Worm (Caenorhabditis elegans): ENCODE results near the gene srbc-43.

DNA sequence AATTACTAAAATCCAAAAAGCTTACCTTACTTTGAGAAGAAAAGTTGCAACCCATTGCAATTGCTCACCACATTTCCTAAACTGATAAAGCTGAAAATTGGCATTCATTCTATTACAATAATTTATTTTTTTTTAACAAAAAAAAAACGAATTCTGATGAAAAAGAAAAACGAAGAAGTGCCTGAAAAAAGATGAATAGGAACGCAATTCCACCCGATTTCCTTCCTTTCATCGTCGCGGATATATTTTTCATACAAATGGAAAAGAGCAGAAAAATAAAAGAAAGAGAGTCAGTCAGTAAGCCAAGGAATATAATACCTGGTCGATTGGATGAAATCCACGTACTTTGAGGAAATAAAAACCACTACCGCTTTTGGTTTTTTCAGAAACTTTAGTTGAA, 35.5 kb downstream of the srbc-43 start, which contains the start of gene gpa-13:
- TF ChIP-seq sea-1 (GFP tag; conservative IDR thresholded peaks at IDR 0.05) (no peak), ama-1 (optimal IDR thresholded peaks at IDR 0.05) (no peak), tra-4 (tag; optimal IDR thresholded peaks at IDR 0.05) (no peak), aly-1 (tag; optimal IDR thresholded peaks at IDR 0.05) (no peak), scrt-1 (GFP tag; IDR thresholded peaks at IDR 0.05) (no peak)
